Worm (Caenorhabditis elegans) whole organism, L3 larva: ENCODE results near the gene C25E10.13.
A peak's percentile ranks its signal among the peaks of the same experiment; 100 is the strongest.

Experiments
- aly-2 ChIP-seq: fragments of 150-350 bp; optimal IDR thresholded peaks from 2 replicates; lab custom pipeline; 2014; ENCODE audit warnings: missing biosample characterization, missing genetic modification characterization
- ama-1 ChIP-seq: fragments of 150-350 bp; optimal IDR thresholded peaks from 2 replicates; lab custom pipeline; 2018
- ceh-16 ChIP-seq: sonication (generic microtip); optimal IDR thresholded peaks from 2 replicates; lab custom pipeline; 2017; ENCODE audit warnings: missing biosample characterization, missing genetic modification characterization
- fkh-2 ChIP-seq: fragments of 150-350 bp; optimal IDR thresholded peaks from 2 replicates; lab custom pipeline; 2014; ENCODE audit warnings: missing biosample characterization, missing genetic modification reagents, missing genetic modification characterization
- lsy-12 ChIP-seq: sonication (generic microtip); optimal IDR thresholded peaks from 2 replicates; lab custom pipeline; 2016; ENCODE audit warnings: mild to moderate bottlenecking, missing genetic modification characterization, missing compliant biosample characterization
- mdl-1 ChIP-seq: fragments of 150-350 bp; optimal IDR thresholded peaks from 2 replicates; lab custom pipeline; 2014; ENCODE audit warnings: missing biosample characterization, missing genetic modification characterization
- nhr-11 ChIP-seq: fragments of 150-350 bp; optimal IDR thresholded peaks from 2 replicates; lab custom pipeline; 2014; ENCODE audit warnings: missing biosample characterization, missing genetic modification characterization
- nhr-237 ChIP-seq: fragments of 150-350 bp; optimal IDR thresholded peaks from 2 replicates; lab custom pipeline; 2014; ENCODE audit warnings: missing biosample characterization, missing genetic modification characterization
- nhr-25 ChIP-seq: sonication (generic microtip); optimal IDR thresholded peaks from 2 replicates; lab custom pipeline; 2017; ENCODE audit warnings: missing biosample characterization, missing genetic modification characterization
- pha-4 ChIP-seq: fragments of 150-350 bp; optimal IDR thresholded peaks from 2 replicates; lab custom pipeline; 2014; ENCODE audit warnings: missing biosample characterization, missing genetic modification reagents, missing genetic modification characterization
- pqm-1 ChIP-seq: fragments of 150-350 bp; optimal IDR thresholded peaks from 2 replicates; lab custom pipeline; 2017; ENCODE audit warnings: missing biosample characterization, missing genetic modification characterization, inconsistent platforms
- sea-2 ChIP-seq: fragments of 150-350 bp; sonication (generic microtip); optimal IDR thresholded peaks from 4 replicates; lab custom pipeline; 2014; ENCODE audit warnings: missing biosample characterization, missing genetic modification reagents, missing genetic modification characterization

DNA sequence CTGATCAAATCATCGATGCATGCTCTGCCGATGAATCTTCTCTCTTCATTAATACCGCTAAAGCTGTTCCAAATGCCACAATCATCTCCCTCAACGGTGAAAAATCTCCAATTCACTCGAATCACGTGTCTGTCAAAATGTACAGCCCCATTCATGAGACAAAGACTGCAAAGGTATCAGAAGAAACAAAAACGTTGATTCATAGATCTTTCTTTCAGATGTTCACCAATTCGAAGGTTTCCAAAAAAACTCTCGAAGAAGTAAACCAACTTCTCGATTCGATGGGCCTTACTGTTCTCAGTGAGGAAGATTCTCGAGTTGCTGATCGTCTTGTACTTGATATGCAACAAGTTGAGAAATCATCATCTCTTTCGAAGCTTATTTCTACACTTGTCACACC is 37.2 kb downstream of the C25E10.13 start:
- TF ChIP-seq pqm-1, result no peak
- TF ChIP-seq sea-2 (GFP tag; lab: Kevin White, UChicago), result no peak
- peak; percentile 55 for TF ChIP-seq ama-1 (lab: Kevin White, UChicago)
- no peak for TF ChIP-seq lsy-12
- TF ChIP-seq nhr-11 (tag; lab: Kevin White, UChicago), result no peak
- TF ChIP-seq aly-2 (tag; lab: Kevin White, UChicago), result no peak
- TF ChIP-seq nhr-237, result no peak
- no peak for TF ChIP-seq fkh-2 (tag; lab: Kevin White, UChicago)
- TF ChIP-seq pha-4 (tag; lab: Kevin White, UChicago), result no peak
- TF ChIP-seq ceh-16 (tag; lab: Kevin White, UChicago), result no peak
- TF ChIP-seq nhr-25 (tag; lab: Kevin White, UChicago), result no peak
- no peak for TF ChIP-seq mdl-1 (tag; lab: Kevin White, UChicago)
